Worm (Caenorhabditis elegans) whole organism, L1 larva: ENCODE measurements around the gene lact-4.

Experiments
- aly-2 ChIP-seq: fragments of 150-350 bp; optimal IDR thresholded peaks from 2 replicates; lab custom pipeline; 2014; ENCODE audit warnings: missing biosample characterization, missing genetic modification characterization
- ceh-82 ChIP-seq, 3 experiments: fragments of 150-350 bp in 1 of 3; sonication (generic microtip) in 2 of 3; optimal IDR thresholded peaks; 2 replicates each; lab custom pipeline; 2014 to 2017; ENCODE audit warnings: missing biosample characterization in 3 of 3, missing genetic modification characterization in 3 of 3
- elt-3 ChIP-seq, 6 experiments: fragments of 150-350 bp in 1 of 6; sonication (generic microtip); optimal IDR thresholded peaks; 2 replicates each; lab custom pipeline; 2017 to 2018; ENCODE audit warnings: missing biosample characterization in 6 of 6, missing genetic modification characterization in 6 of 6, inconsistent platforms in 1 of 6
- fos-1 ChIP-seq: fragments of 150-350 bp; optimal IDR thresholded peaks from 2 replicates; lab custom pipeline; 2014; ENCODE audit warnings: missing biosample characterization, missing genetic modification characterization
- lin-13 ChIP-seq: fragments of 150-350 bp; optimal IDR thresholded peaks from 2 replicates; lab custom pipeline; 2014; ENCODE audit warnings: missing biosample characterization, missing genetic modification reagents, missing genetic modification characterization
- mab-9 ChIP-seq: fragments of 200-800 bp; sonication (Bioruptor generic); IDR thresholded peaks from 2 replicates; pipeline ENCODE4 v1.3.6; 2022; ENCODE audit warnings: missing genetic modification reagents, missing genetic modification characterization, missing compliant biosample characterization
- rnt-1 ChIP-seq: sonication (generic microtip); optimal IDR thresholded peaks from 2 replicates; lab custom pipeline; 2016; ENCODE audit warnings: mild to moderate bottlenecking, missing genetic modification characterization, moderate library complexity, missing compliant biosample characterization

ce11 chrII:8515521-8515920 lies 35.2 kb upstream of the lact-4 start:
- no peak for TF ChIP-seq lin-13
- TF ChIP-seq mab-9: no peak
- no peak for TF ChIP-seq rnt-1 (tag; lab: Kevin White, UChicago)
- no peak for TF ChIP-seq ceh-82 (tag; optimal IDR thresholded peaks at IDR 0.05; lab: Kevin White, UChicago)
- no peak for TF ChIP-seq elt-3 (tag; optimal IDR thresholded peaks at IDR 0.05; lab: Kevin White, UChicago)
- no peak for TF ChIP-seq fos-1 (tag; lab: Kevin White, UChicago)
- no peak for TF ChIP-seq aly-2
